Fruit fly (Drosophila melanogaster) whole organism, embryonic: ENCODE results near the gene CG8675.
A peak's percentile ranks its signal among the peaks of the same experiment; 100 is the strongest.

Experiments
- B-H1 ChIP-seq: fragments of 200-800 bp; sonication (Bioruptor generic); IDR thresholded peaks from 3 replicates; pipeline ENCODE4 v1.3.6; 2022; ENCODE audit warnings: missing biosample characterization, missing genetic modification characterization
- BEAF-32 ChIP-seq: fragments of 200-800 bp; sonication (Bioruptor generic); optimal IDR thresholded peaks from 3 replicates; lab custom pipeline; 2017; ENCODE audit warnings: missing biosample characterization, missing genetic modification characterization, mild to moderate bottlenecking, moderate library complexity, missing genetic modification reagents
- C15 ChIP-seq: fragments of 200-800 bp; sonication (Bioruptor generic); IDR thresholded peaks from 3 replicates; pipeline ENCODE4 v1.3.6; 2022; ENCODE audit warnings: missing biosample characterization, missing genetic modification characterization
- CG10462 ChIP-seq: fragments of 200-800 bp; sonication (Bioruptor generic); optimal IDR thresholded peaks from 2 replicates; lab custom pipeline; 2016; ENCODE audit warnings: missing biosample characterization, missing genetic modification characterization
- CG11093 ChIP-seq: fragments of 200-800 bp; sonication (Bioruptor generic); IDR thresholded peaks from 3 replicates; pipeline ENCODE4 v1.3.6; 2022; ENCODE audit warnings: missing biosample characterization, missing genetic modification characterization
- CG11456 ChIP-seq: fragments of 200-800 bp; sonication (Bioruptor generic); IDR thresholded peaks from 3 replicates; pipeline ENCODE4 v1.3.6; 2022; ENCODE audit warnings: missing biosample characterization, missing genetic modification characterization
- CG12769 ChIP-seq: fragments of 200-800 bp; sonication (Bioruptor generic); optimal IDR thresholded peaks from 2 replicates; lab custom pipeline; 2019; ENCODE audit warnings: missing biosample characterization, mild to moderate bottlenecking, missing genetic modification characterization, moderate library complexity
- CG12942 ChIP-seq: fragments of 200-800 bp; sonication (Bioruptor generic); optimal IDR thresholded peaks from 3 replicates; lab custom pipeline; 2016; ENCODE audit warnings: missing biosample characterization, missing genetic modification characterization
- CG13296 ChIP-seq: fragments of 200-800 bp; sonication (Bioruptor generic); optimal IDR thresholded peaks from 3 replicates; lab custom pipeline; 2018; ENCODE audit warnings: missing biosample characterization, mild to moderate bottlenecking, missing genetic modification characterization
- CG13624 ChIP-seq: fragments of 200-800 bp; sonication (Bioruptor generic); optimal IDR thresholded peaks from 2 replicates; lab custom pipeline; 2016; ENCODE audit warnings: missing biosample characterization, missing genetic modification characterization
- CG17186 ChIP-seq: fragments of 200-800 bp; sonication (Bioruptor generic); optimal IDR thresholded peaks from 3 replicates; lab custom pipeline; 2017; ENCODE audit warnings: missing biosample characterization, missing genetic modification reagents, missing genetic modification characterization
- CG17612 ChIP-seq: fragments of 200-800 bp; sonication (Bioruptor generic); IDR thresholded peaks from 2 replicates; pipeline ENCODE4 v1.3.6; 2022; ENCODE audit warnings: missing biosample characterization, missing genetic modification characterization
- CG18619 ChIP-seq: fragments of 200-800 bp; sonication (Bioruptor generic); optimal IDR thresholded peaks from 3 replicates; lab custom pipeline; 2017; ENCODE audit warnings: missing biosample characterization, mild to moderate bottlenecking, missing genetic modification characterization
- CG2889 ChIP-seq: fragments of 200-800 bp; sonication (Bioruptor generic); IDR thresholded peaks from 3 replicates; pipeline ENCODE4 v1.3.6; 2022; ENCODE audit warnings: missing biosample characterization, missing genetic modification characterization
- CG31365 ChIP-seq: fragments of 200-800 bp; sonication (Bioruptor generic); optimal IDR thresholded peaks from 2 replicates; lab custom pipeline; 2018; ENCODE audit warnings: missing biosample characterization, mild to moderate bottlenecking, missing genetic modification characterization
- CG4360 ChIP-seq: fragments of 200-800 bp; sonication (Bioruptor generic); IDR thresholded peaks from 2 replicates; pipeline ENCODE4 v1.3.6; 2022; ENCODE audit warnings: missing biosample characterization, missing genetic modification characterization
- CG4404 ChIP-seq: fragments of 200-800 bp; sonication (Bioruptor generic); IDR thresholded peaks from 2 replicates; pipeline ENCODE4 v1.3.6; 2022; ENCODE audit warnings: missing biosample characterization, missing genetic modification characterization
- CG4730 ChIP-seq: fragments of 200-800 bp; sonication (Bioruptor generic); IDR thresholded peaks from 2 replicates; pipeline ENCODE4 v1.3.6; 2022; ENCODE audit warnings: missing biosample characterization, missing genetic modification characterization
- CG6175 ChIP-seq: fragments of 200-800 bp; sonication (Bioruptor generic); IDR thresholded peaks from 3 replicates; pipeline ENCODE4 v1.3.6; 2022; ENCODE audit warnings: missing biosample characterization, missing genetic modification characterization
- CG7839 ChIP-seq: fragments of 200-800 bp; sonication (Bioruptor generic); optimal IDR thresholded peaks from 3 replicates; lab custom pipeline; 2018; ENCODE audit warnings: missing biosample characterization, mild to moderate bottlenecking, missing genetic modification characterization, moderate library complexity
- CG9437 ChIP-seq: fragments of 200-800 bp; sonication (Bioruptor generic); optimal IDR thresholded peaks from 2 replicates; lab custom pipeline; 2018; ENCODE audit warnings: missing biosample characterization, mild to moderate bottlenecking, missing genetic modification characterization
- Dad ChIP-seq: fragments of 200-800 bp; sonication (Bioruptor generic); optimal IDR thresholded peaks from 3 replicates; lab custom pipeline; 2016; ENCODE audit warnings: missing biosample characterization, missing genetic modification characterization
- Deaf1 ChIP-seq: fragments of 200-800 bp; optimal IDR thresholded peaks from 3 replicates; lab custom pipeline; 2019; ENCODE audit warnings: missing biosample characterization, mild to moderate bottlenecking, missing genetic modification characterization, moderate library complexity
- Dek ChIP-seq: fragments of 200-800 bp; sonication (Bioruptor generic); optimal IDR thresholded peaks from 3 replicates; lab custom pipeline; 2019; ENCODE audit warnings: missing biosample characterization, mild to moderate bottlenecking, missing genetic modification characterization, moderate library complexity
- Drgx ChIP-seq: fragments of 200-800 bp; sonication (Bioruptor generic); IDR thresholded peaks from 2 replicates; pipeline ENCODE4 v1.3.6; 2022; ENCODE audit warnings: missing biosample characterization, missing genetic modification characterization
- HLH54F ChIP-seq: fragments of 200-800 bp; sonication (Bioruptor generic); optimal IDR thresholded peaks from 3 replicates; lab custom pipeline; 2016; ENCODE audit warnings: missing biosample characterization, missing genetic modification characterization
- MBD-R2 ChIP-seq: fragments of 200-800 bp; sonication (Bioruptor generic); IDR thresholded peaks from 2 replicates; pipeline ENCODE4 v1.3.6; 2022; ENCODE audit warnings: missing biosample characterization, missing genetic modification characterization
- Meics ChIP-seq: fragments of 200-800 bp; sonication (Bioruptor generic); optimal IDR thresholded peaks from 2 replicates; lab custom pipeline; 2017; ENCODE audit warnings: missing biosample characterization, mild to moderate bottlenecking, missing genetic modification characterization
- NC2α ChIP-seq: fragments of 200-800 bp; sonication (Bioruptor generic); optimal IDR thresholded peaks from 2 replicates; lab custom pipeline; 2016; ENCODE audit warnings: missing biosample characterization, missing genetic modification characterization
- NFAT ChIP-seq: fragments of 200-800 bp; sonication (Bioruptor generic); IDR thresholded peaks from 2 replicates; pipeline ENCODE4 v1.3.6; 2022; ENCODE audit warnings: missing biosample characterization, missing genetic modification characterization
- Oli ChIP-seq: fragments of 200-800 bp; sonication (Bioruptor generic); optimal IDR thresholded peaks from 2 replicates; lab custom pipeline; 2018; ENCODE audit warnings: missing biosample characterization, mild to moderate bottlenecking, missing genetic modification characterization, moderate library complexity
- Optix ChIP-seq: fragments of 200-800 bp; sonication (Bioruptor generic); IDR thresholded peaks from 3 replicates; pipeline ENCODE4 v1.3.6; 2022; ENCODE audit warnings: missing biosample characterization, missing genetic modification characterization
- Scr ChIP-seq: fragments of 200-800 bp; sonication (Bioruptor generic); IDR thresholded peaks from 2 replicates; pipeline ENCODE4 v1.3.6; 2022; ENCODE audit warnings: missing biosample characterization, missing genetic modification characterization; ENCODE audit not compliant: partially characterized antibody
- YL-1 ChIP-seq: fragments of 200-800 bp; sonication (Bioruptor generic); optimal IDR thresholded peaks from 3 replicates; lab custom pipeline; 2017; ENCODE audit warnings: missing biosample characterization, mild to moderate bottlenecking, missing genetic modification characterization
- aop ChIP-seq: fragments of 200-800 bp; sonication (Bioruptor generic); IDR thresholded peaks from 2 replicates; pipeline ENCODE4 v1.3.6; 2022; ENCODE audit warnings: missing biosample characterization, missing genetic modification characterization
- ash1 ChIP-seq: fragments of 200-800 bp; sonication (Bioruptor generic); optimal IDR thresholded peaks from 2 replicates; lab custom pipeline; 2018; ENCODE audit warnings: missing biosample characterization, mild to moderate bottlenecking, missing genetic modification characterization
- az2 ChIP-seq: fragments of 200-800 bp; sonication (Bioruptor generic); optimal IDR thresholded peaks from 3 replicates; lab custom pipeline; 2016; ENCODE audit warnings: missing biosample characterization, missing genetic modification characterization
- bbx ChIP-seq: fragments of 200-800 bp; sonication (Bioruptor generic); IDR thresholded peaks from 2 replicates; pipeline ENCODE4 v1.3.6; 2022; ENCODE audit warnings: missing biosample characterization, missing genetic modification characterization; ENCODE audit not compliant: partially characterized antibody
- chif ChIP-seq, 2 experiments: fragments of 200-800 bp; sonication (Bioruptor generic); optimal IDR thresholded peaks; 3 replicates each; lab custom pipeline; 2016; ENCODE audit warnings: missing biosample characterization in 2 of 2, missing genetic modification characterization in 2 of 2
- da ChIP-seq: fragments of 200-800 bp; sonication (Bioruptor generic); optimal IDR thresholded peaks from 2 replicates; lab custom pipeline; 2016; ENCODE audit warnings: missing biosample characterization, missing genetic modification characterization
- ems ChIP-seq: fragments of 200-800 bp; sonication (Bioruptor generic); optimal IDR thresholded peaks from 3 replicates; lab custom pipeline; 2016; ENCODE audit warnings: missing biosample characterization, missing genetic modification characterization
- grau ChIP-seq: fragments of 200-800 bp; optimal IDR thresholded peaks from 3 replicates; lab custom pipeline; 2019; ENCODE audit warnings: missing biosample characterization, mild to moderate bottlenecking, missing genetic modification characterization, moderate library complexity
- org-1 ChIP-seq: fragments of 200-800 bp; sonication (Bioruptor generic); optimal IDR thresholded peaks from 2 replicates; lab custom pipeline; 2017; ENCODE audit warnings: missing biosample characterization, missing genetic modification characterization
- prd ChIP-seq, 3 experiments: fragments of >200 bp in 2 of 3; fragments of 200-800 bp in 1 of 3; sonication (Bioruptor generic) in 1 of 3; optimal IDR thresholded peaks in 2 of 3; IDR thresholded peaks in 1 of 3; 2 replicates in 2 of 3; 3 replicates in 1 of 3; pipeline versions ENCODE4 v1.3.6 to Lab custom; 2017 to 2022; ENCODE audit warnings: missing biosample characterization in 1 of 3, missing genetic modification characterization in 1 of 3
- row ChIP-seq: fragments of 200-800 bp; sonication (Bioruptor generic); IDR thresholded peaks from 3 replicates; pipeline ENCODE4 v1.3.6; 2022; ENCODE audit warnings: missing biosample characterization, missing genetic modification characterization
- tap ChIP-seq: fragments of 200-800 bp; optimal IDR thresholded peaks from 3 replicates; lab custom pipeline; 2019; ENCODE audit warnings: missing biosample characterization, mild to moderate bottlenecking, missing genetic modification characterization, moderate library complexity
- tgo ChIP-seq: fragments of 200-800 bp; sonication (Bioruptor generic); IDR thresholded peaks from 3 replicates; pipeline ENCODE4 v1.3.6; 2022; ENCODE audit warnings: missing biosample characterization, missing genetic modification characterization
- ttk ChIP-seq: fragments of 200-800 bp; sonication (Bioruptor generic); IDR thresholded peaks from 2 replicates; pipeline ENCODE4 v2.1.2; 2022; ENCODE audit warnings: missing biosample characterization, missing genetic modification characterization
- zen ChIP-seq: fragments of 200-800 bp; sonication (Bioruptor generic); optimal IDR thresholded peaks from 3 replicates; lab custom pipeline; 2018; ENCODE audit warnings: missing biosample characterization, mild to moderate bottlenecking, missing genetic modification characterization, moderate library complexity
- zfh1 ChIP-seq: fragments of 200-800 bp; sonication (Bioruptor generic); IDR thresholded peaks from 3 replicates; pipeline ENCODE4 v1.3.6; 2022; ENCODE audit warnings: missing biosample characterization, missing genetic modification characterization
- zfh2 ChIP-seq: fragments of 200-800 bp; sonication (Bioruptor generic); optimal IDR thresholded peaks from 2 replicates; lab custom pipeline; 2016; ENCODE audit warnings: missing biosample characterization, missing genetic modification characterization

The CG8675 gene

dm6 chrX:17297924-17298591 is 48.8 kb upstream of the CG8675 start (continued):
- TF ChIP-seq BEAF-32 (GFP tag; lab: Kevin White, UChicago) (no peak), CG4360 (GFP tag; lab: Robert Waterston, UW) (no peak), CG11093 (GFP tag; lab: Robert Waterston, UW) (no peak), CG4730 (GFP tag; lab: Robert Waterston, UW) (no peak), C15 (no peak), da (GFP tag; lab: Kevin White, UChicago) (no peak), CG17612 (GFP tag; lab: Robert Waterston, UW) (no peak), CG13624 (no peak), NFAT (GFP tag; lab: Robert Waterston, UW) (no peak), row (peak; percentile 24; the same call in 1 of the 3 replicates), org-1 (no peak), CG7839 (tag; lab: Kevin White, UChicago) (peak; percentile 14), ash1 (GFP tag; lab: Kevin White, UChicago) (no peak), Optix (GFP tag; lab: Robert Waterston, UW) (0 out of 3 replicates have a peak, but pooled peaks have one; percentile 55), Scr (GFP tag; lab: Robert Waterston, UW) (no peak), YL-1 (GFP tag; lab: Kevin White, UChicago) (no peak), zen (no peak), chif (GFP tag; optimal IDR thresholded peaks at IDR 0.05; lab: Kevin White, UChicago) (peak in 1 of 2 experiments; percentile 25), zfh1 (GFP tag; lab: Robert Waterston, UW) (peak; percentile 58; the same call in 2 of the 3 replicates), CG18619 (GFP tag; lab: Kevin White, UChicago) (no peak), MBD-R2 (GFP tag; lab: Robert Waterston, UW) (no peak), Dek (tag; lab: Kevin White, UChicago) (no peak), tap (tag; lab: Kevin White, UChicago) (peak; percentile 23), CG12769 (tag; lab: Kevin White, UChicago) (no peak), ems (GFP tag; lab: Kevin White, UChicago) (no peak), HLH54F (GFP tag; lab: Kevin White, UChicago) (no peak), az2 (GFP tag; lab: Kevin White, UChicago) (peak; percentile 14), Deaf1 (tag; lab: Kevin White, UChicago) (no peak), grau (tag; lab: Kevin White, UChicago) (peak; percentile 19), Drgx (GFP tag; lab: Robert Waterston, UW) (peak; percentile 72), aop (GFP tag; lab: Robert Waterston, UW) (no peak), tgo (GFP tag; lab: Robert Waterston, UW) (no peak; the same call in 2 of the 3 replicates), CG4404 (GFP tag; lab: Robert Waterston, UW) (no peak), Oli (peak; percentile 51), CG10462 (no peak), CG9437 (GFP tag; lab: Kevin White, UChicago) (no peak), prd (optimal IDR thresholded peaks at IDR 0.05; lab: Kevin White, UChicago) (no peak), prd (GFP tag; IDR thresholded peaks at IDR 0.05; lab: Robert Waterston, UW) (peak; percentile 28; the same call in 1 of the 3 replicates), ttk (GFP tag; lab: Robert Waterston, UW) (no peak), CG13296 (GFP tag; lab: Kevin White, UChicago) (no peak), CG31365 (tag; lab: Kevin White, UChicago) (no peak), CG2889 (GFP tag; lab: Robert Waterston, UW) (no peak), CG17186 (no peak), CG12942 (GFP tag; lab: Kevin White, UChicago) (no peak), NC2α (peak; percentile 1), CG11456 (GFP tag; lab: Robert Waterston, UW) (no peak), Dad (GFP tag; lab: Kevin White, UChicago) (no peak), zfh2 (GFP tag; lab: Kevin White, UChicago) (no peak), bbx (no peak; the same call in 1 of the 2 replicates), B-H1 (no peak), CG6175 (GFP tag; lab: Robert Waterston, UW) (no peak), Meics (no peak)
